Worm (Caenorhabditis elegans): ENCODE data around the gene nep-8.
A peak's percentile ranks its signal among the peaks of the same experiment; 100 is the strongest.

The nep-8 gene

ce11 chrII:3439842-3440640, 36.4 kb downstream of the nep-8 start:
- TF ChIP-seq zip-8 (tag; optimal IDR thresholded peaks at IDR 0.05), result peak; percentile 64
- TF ChIP-seq nhr-12 (tag; optimal IDR thresholded peaks at IDR 0.05), result no peak
- no peak for TF ChIP-seq mls-2 (tag; optimal IDR thresholded peaks at IDR 0.05)
- TF ChIP-seq sptf-1 (tag; optimal IDR thresholded peaks at IDR 0.05), result no peak

ce11 chrII:3440641-3440926, 36.9 kb downstream of the nep-8 start, which contains the start of gene C16C8.17:
TSS of gene C16C8.17 (plus strand) at chrII:3440827.
- no peak for TF ChIP-seq nhr-76 (tag; optimal IDR thresholded peaks at IDR 0.05)
- no peak for TF ChIP-seq pha-4 (tag; optimal IDR thresholded peaks at IDR 0.05)
- TF ChIP-seq ceh-43 (GFP tag; optimal IDR thresholded peaks at IDR 0.05), result no peak
- TF ChIP-seq sem-2 (GFP tag; optimal IDR thresholded peaks at IDR 0.05), result no peak
- TF ChIP-seq mab-5 (tag; optimal IDR thresholded peaks at IDR 0.05), result no peak
- no peak for TF ChIP-seq nhr-237 (tag; optimal IDR thresholded peaks at IDR 0.05)
- TF ChIP-seq bed-3 (GFP tag; optimal IDR thresholded peaks at IDR 0.05), result no peak
- no peak for TF ChIP-seq mep-1 (tag; optimal IDR thresholded peaks at IDR 0.05)
- no peak for TF ChIP-seq mls-2 (tag; optimal IDR thresholded peaks at IDR 0.05)
- no peak for TF ChIP-seq sptf-1 (tag; optimal IDR thresholded peaks at IDR 0.05)
- TF ChIP-seq lin-13 (tag; optimal IDR thresholded peaks at IDR 0.05), result no peak
- TF ChIP-seq unc-39 (tag; optimal IDR thresholded peaks at IDR 0.05), result no peak
- TF ChIP-seq ceh-83 (GFP tag; optimal IDR thresholded peaks at IDR 0.05), result no peak
- TF ChIP-seq elt-1 (tag; optimal IDR thresholded peaks at IDR 0.05; ENCODE audit: borderline replicate concordance, insufficient read depth), result no peak
- TF ChIP-seq cnd-1 (tag; optimal IDR thresholded peaks at IDR 0.05), result no peak

ce11 chrII:3441377-3441776, 37.7 kb downstream of the nep-8 start, which contains the start of gene C16C8.27:
TSS of gene C16C8.27 (plus strand) at chrII:3441677.
- TF ChIP-seq elt-3 (tag; optimal IDR thresholded peaks at IDR 0.05) (no peak), bed-3 (GFP tag; optimal IDR thresholded peaks at IDR 0.05) (no peak), lin-13 (tag; optimal IDR thresholded peaks at IDR 0.05) (no peak), unc-62 (GFP tag; optimal IDR thresholded peaks at IDR 0.05) (no peak), ceh-43 (GFP tag; optimal IDR thresholded peaks at IDR 0.05) (no peak), ceh-39 (tag; optimal IDR thresholded peaks at IDR 0.05) (no peak), sem-2 (GFP tag; optimal IDR thresholded peaks at IDR 0.05) (no peak), cnd-1 (tag; optimal IDR thresholded peaks at IDR 0.05) (no peak), flh-1 (GFP tag; optimal IDR thresholded peaks at IDR 0.05) (no peak), tbx-8 (GFP tag; optimal IDR thresholded peaks at IDR 0.05) (no peak), zip-8 (tag; optimal IDR thresholded peaks at IDR 0.05) (no peak), unc-39 (tag; optimal IDR thresholded peaks at IDR 0.05) (no peak)

- no peak for TF ChIP-seq ces-1 (GFP tag; optimal IDR thresholded peaks at IDR 0.05)
- TF ChIP-seq ceh-43 (GFP tag; optimal IDR thresholded peaks at IDR 0.05), result no peak
- no peak for TF ChIP-seq M03D4.4 (tag; optimal IDR thresholded peaks at IDR 0.05)
- TF ChIP-seq mab-5 (tag; optimal IDR thresholded peaks at IDR 0.05), result no peak
- TF ChIP-seq ztf-11 (tag; optimal IDR thresholded peaks at IDR 0.05), result no peak
- TF ChIP-seq hlh-1 (tag; optimal IDR thresholded peaks at IDR 0.05), result no peak
- TF ChIP-seq ceh-39 (tag; optimal IDR thresholded peaks at IDR 0.05), result no peak
- no peak for TF ChIP-seq mls-2 (tag; optimal IDR thresholded peaks at IDR 0.05)
- TF ChIP-seq ham-2 (GFP tag; optimal IDR thresholded peaks at IDR 0.05), result no peak
- no peak for TF ChIP-seq zip-8 (tag; optimal IDR thresholded peaks at IDR 0.05)
Measured at ce11 chrII:3443154-3443553, 39.5 kb downstream of the nep-8 start, which contains the start of gene C16C8.22. TSS of gene C16C8.22 (minus strand) at chrII:3443254.

ce11 chrII:3444280-3444679, 40.6 kb downstream of the nep-8 start, which contains the start of gene C16C8.4:
TSS of gene C16C8.4 (minus strand) at chrII:3444380.
- TF ChIP-seq ceh-83 (GFP tag; optimal IDR thresholded peaks at IDR 0.05) (no peak), lsy-2 (tag; optimal IDR thresholded peaks at IDR 0.05) (no peak), snpc-4 (tag; optimal IDR thresholded peaks at IDR 0.05) (no peak), tbx-8 (GFP tag; optimal IDR thresholded peaks at IDR 0.05) (no peak), elt-1 (tag; optimal IDR thresholded peaks at IDR 0.05; ENCODE audit: borderline replicate concordance, insufficient read depth) (no peak), unc-62 (GFP tag; optimal IDR thresholded peaks at IDR 0.05) (no peak), zip-8 (tag; optimal IDR thresholded peaks at IDR 0.05) (no peak), ceh-39 (tag; optimal IDR thresholded peaks at IDR 0.05) (no peak), pha-4 (tag; optimal IDR thresholded peaks at IDR 0.05) (no peak), mab-5 (tag; optimal IDR thresholded peaks at IDR 0.05) (no peak), nhr-2 (tag; optimal IDR thresholded peaks at IDR 0.05) (no peak), unc-120 (tag; optimal IDR thresholded peaks at IDR 0.05; ENCODE audit: poor library complexity, severe bottlenecking) (no peak), ham-2 (GFP tag; optimal IDR thresholded peaks at IDR 0.05) (no peak), ces-1 (GFP tag; optimal IDR thresholded peaks at IDR 0.05) (no peak), nhr-12 (tag; optimal IDR thresholded peaks at IDR 0.05) (no peak), blmp-1 (tag; optimal IDR thresholded peaks at IDR 0.05) (no peak), unc-39 (tag; optimal IDR thresholded peaks at IDR 0.05) (no peak), flh-1 (GFP tag; optimal IDR thresholded peaks at IDR 0.05) (no peak)
